Worm (Caenorhabditis elegans) whole organism, L4 larva: Measurements from ENCODE around the gene T10D4.11.
A peak's percentile ranks its signal among the peaks of the same experiment; 100 is the strongest.
"Not testable (repeated sequence)": the region's sequence is repeated elsewhere in the genome, so short reads cannot be mapped to it uniquely, and the experiment has no call there.

Experiments used
- D1046.2 ChIP-seq: fragments of 200-800 bp; sonication (Bioruptor generic); IDR thresholded peaks from 2 replicates; pipeline ENCODE4 v1.3.6; 2022; ENCODE audit warnings: missing genetic modification characterization, missing compliant biosample characterization
- F10B5.3 ChIP-seq: sonication (generic microtip); optimal IDR thresholded peaks from 2 replicates; lab custom pipeline; 2016; ENCODE audit warnings: mild to moderate bottlenecking, missing genetic modification characterization, missing compliant biosample characterization
- F26F4.8 ChIP-seq: fragments of 200-800 bp; sonication (Bioruptor generic); conservative IDR thresholded peaks from 2 replicates; pipeline ENCODE4 v1.3.6; 2022; ENCODE audit warnings: missing genetic modification characterization, missing compliant biosample characterization
- F37D6.2 ChIP-seq: sonication (generic microtip); optimal IDR thresholded peaks from 2 replicates; lab custom pipeline; 2016; ENCODE audit warnings: mild to moderate bottlenecking, missing genetic modification characterization, missing compliant biosample characterization
- Y105C5A.15 ChIP-seq: fragments of 200-800 bp; sonication (Bioruptor generic); IDR thresholded peaks from 2 replicates; pipeline ENCODE4 v1.3.6; 2022; ENCODE audit warnings: missing genetic modification characterization, missing compliant biosample characterization
- Y48G9A.11 ChIP-seq: fragments of 200-800 bp; sonication (Bioruptor generic); IDR thresholded peaks from 2 replicates; pipeline ENCODE4 v1.3.6; 2022; ENCODE audit warnings: missing genetic modification reagents, missing genetic modification characterization, missing compliant biosample characterization
- Y5F2A.4 ChIP-seq: fragments of 200-800 bp; sonication (Bioruptor generic); optimal IDR thresholded peaks from 2 replicates; lab custom pipeline; 2018; ENCODE audit warnings: mild to moderate bottlenecking, missing genetic modification characterization, missing compliant biosample characterization
- ZK337.2 ChIP-seq: fragments of 200-800 bp; sonication (Bioruptor generic); IDR thresholded peaks from 2 replicates; pipeline ENCODE4 v1.3.6; 2022; ENCODE audit warnings: missing genetic modification reagents, missing genetic modification characterization, missing compliant biosample characterization
- ZK546.5 ChIP-seq, 2 experiments: sonication (generic microtip); optimal IDR thresholded peaks; 2 replicates each; lab custom pipeline; 2017; ENCODE audit warnings: missing biosample characterization in 2 of 2, missing genetic modification characterization in 2 of 2
- ceh-28 ChIP-seq: fragments of 150-350 bp; optimal IDR thresholded peaks from 2 replicates; lab custom pipeline; 2014; ENCODE audit warnings: missing biosample characterization, missing genetic modification reagents, missing genetic modification characterization
- ceh-82 ChIP-seq: sonication (generic microtip); optimal IDR thresholded peaks from 2 replicates; lab custom pipeline; 2017; ENCODE audit warnings: missing biosample characterization, missing genetic modification characterization
- ctbp-1 ChIP-seq: fragments of 200-800 bp; sonication (Bioruptor generic); IDR thresholded peaks from 2 replicates; pipeline ENCODE4 v1.3.6; 2022; ENCODE audit warnings: missing genetic modification reagents, missing genetic modification characterization, missing compliant biosample characterization
- daf-12 ChIP-seq: fragments of 150-350 bp; optimal IDR thresholded peaks from 2 replicates; lab custom pipeline; 2014; ENCODE audit warnings: missing biosample characterization, missing genetic modification reagents, missing genetic modification characterization
- dmd-8 ChIP-seq: fragments of 200-800 bp; sonication (Bioruptor generic); IDR thresholded peaks from 2 replicates; pipeline ENCODE4 v1.3.6; 2022; ENCODE audit warnings: missing genetic modification characterization, missing compliant biosample characterization
- dpl-1 ChIP-seq: fragments of 150-350 bp; optimal IDR thresholded peaks from 2 replicates; lab custom pipeline; 2014; ENCODE audit warnings: missing biosample characterization, missing genetic modification reagents, missing genetic modification characterization
- egl-27 ChIP-seq: sonication (generic microtip); optimal IDR thresholded peaks from 3 replicates; lab custom pipeline; 2017; ENCODE audit warnings: missing biosample characterization, missing genetic modification reagents, missing genetic modification characterization
- fkh-10 ChIP-seq: fragments of 150-350 bp; optimal IDR thresholded peaks from 2 replicates; lab custom pipeline; 2014; ENCODE audit warnings: missing biosample characterization, missing genetic modification reagents, missing genetic modification characterization
- hlh-30 ChIP-seq: sonication (generic microtip); optimal IDR thresholded peaks from 2 replicates; lab custom pipeline; 2017; ENCODE audit warnings: antibody characterized with exemption, mild to moderate bottlenecking, missing genetic modification characterization, missing compliant biosample characterization; ENCODE audit not compliant: insufficient read depth
- hmg-1.1 ChIP-seq: fragments of 200-800 bp; sonication (Bioruptor generic); IDR thresholded peaks from 2 replicates; pipeline ENCODE4 v1.3.6; 2022; ENCODE audit warnings: missing genetic modification reagents, missing genetic modification characterization, missing compliant biosample characterization
- lim-7 ChIP-seq: fragments of 200-800 bp; sonication (Bioruptor generic); IDR thresholded peaks from 2 replicates; pipeline ENCODE4 v1.3.6; 2022; ENCODE audit warnings: missing genetic modification characterization, missing compliant biosample characterization
- lin-1 ChIP-seq: fragments of 200-800 bp; sonication (Bioruptor generic); IDR thresholded peaks from 2 replicates; pipeline ENCODE4 v1.3.6; 2022; ENCODE audit warnings: missing genetic modification reagents, missing genetic modification characterization, missing compliant biosample characterization
- lin-15B ChIP-seq: fragments of 150-350 bp; sonication (generic microtip); optimal IDR thresholded peaks from 3 replicates; lab custom pipeline; 2014; ENCODE audit warnings: missing biosample characterization, missing genetic modification characterization
- lin-38 ChIP-seq: fragments of 200-800 bp; sonication (Bioruptor generic); IDR thresholded peaks from 2 replicates; pipeline ENCODE4 v1.3.6; 2022; ENCODE audit warnings: missing genetic modification reagents, missing genetic modification characterization, missing compliant biosample characterization
- lir-3 ChIP-seq: sonication (generic microtip); optimal IDR thresholded peaks from 2 replicates; lab custom pipeline; 2016; ENCODE audit warnings: mild to moderate bottlenecking, missing genetic modification characterization, missing compliant biosample characterization
- mep-1 ChIP-seq: fragments of 150-350 bp; sonication (generic microtip); optimal IDR thresholded peaks from 3 replicates; lab custom pipeline; 2014; ENCODE audit warnings: missing biosample characterization, missing genetic modification characterization
- mes-2 ChIP-seq: sonication (generic microtip); optimal IDR thresholded peaks from 2 replicates; lab custom pipeline; 2016; ENCODE audit warnings: missing genotype, mild to moderate bottlenecking, missing genetic modification characterization, missing compliant biosample characterization; ENCODE audit not compliant: poor library complexity, severe bottlenecking
- nhr-10 ChIP-seq: fragments of 150-350 bp; optimal IDR thresholded peaks from 2 replicates; lab custom pipeline; 2014; ENCODE audit warnings: missing biosample characterization, missing genetic modification characterization
- nhr-25 ChIP-seq: sonication (generic microtip); optimal IDR thresholded peaks from 2 replicates; lab custom pipeline; 2017; ENCODE audit warnings: missing genetic modification characterization, mild to moderate bottlenecking, missing compliant biosample characterization, antibody characterized with exemption, moderate library complexity, borderline replicate concordance; ENCODE audit not compliant: insufficient read depth
- nhr-28 ChIP-seq: fragments of 150-350 bp; optimal IDR thresholded peaks from 2 replicates; lab custom pipeline; 2014; ENCODE audit warnings: missing biosample characterization, missing genetic modification characterization
- nhr-41 ChIP-seq: fragments of 200-800 bp; sonication (Bioruptor generic); IDR thresholded peaks from 2 replicates; pipeline ENCODE4 v1.3.6; 2022; ENCODE audit warnings: missing genetic modification reagents, missing genetic modification characterization, missing compliant biosample characterization
- nhr-42 ChIP-seq: fragments of 200-800 bp; sonication (Bioruptor generic); IDR thresholded peaks from 2 replicates; pipeline ENCODE4 v1.3.6; 2022; ENCODE audit warnings: missing genetic modification characterization, missing compliant biosample characterization
- nhr-48 ChIP-seq: sonication (generic microtip); optimal IDR thresholded peaks from 2 replicates; lab custom pipeline; 2016; ENCODE audit warnings: mild to moderate bottlenecking, missing genetic modification characterization, missing compliant biosample characterization
- nhr-6 ChIP-seq: fragments of 150-350 bp; optimal IDR thresholded peaks from 2 replicates; lab custom pipeline; 2014; ENCODE audit warnings: missing biosample characterization, missing genetic modification characterization
- pha-4 ChIP-seq, 2 experiments: fragments of 150-350 bp in 1 of 2; fragments of 200-800 bp in 1 of 2; sonication (Bioruptor generic) in 1 of 2; IDR thresholded peaks in 1 of 2; optimal IDR thresholded peaks in 1 of 2; 2 replicates each; pipeline versions ENCODE4 v1.3.6 to Lab custom; 2014 to 2022; ENCODE audit warnings: missing genetic modification characterization in 2 of 2, missing genetic modification reagents in 2 of 2, missing biosample characterization in 1 of 2, missing compliant biosample characterization in 1 of 2
- pqm-1 ChIP-seq: sonication (generic microtip); optimal IDR thresholded peaks from 2 replicates; lab custom pipeline; 2017; ENCODE audit warnings: missing biosample characterization, missing genetic modification characterization
- rbr-2 ChIP-seq: sonication (generic microtip); optimal IDR thresholded peaks from 2 replicates; lab custom pipeline; 2016; ENCODE audit warnings: missing genotype, missing genetic modification characterization, missing compliant biosample characterization
- set-16 ChIP-seq: fragments of 200-800 bp; sonication (Bioruptor generic); IDR thresholded peaks from 2 replicates; pipeline ENCODE4 v1.3.6; 2022; ENCODE audit warnings: missing genetic modification reagents, missing genetic modification characterization, missing compliant biosample characterization
- skn-1 ChIP-seq: fragments of 150-350 bp; optimal IDR thresholded peaks from 2 replicates; lab custom pipeline; 2014; ENCODE audit warnings: missing biosample characterization, missing genetic modification characterization
- spr-1 ChIP-seq: sonication (generic microtip); optimal IDR thresholded peaks from 2 replicates; lab custom pipeline; 2016; ENCODE audit warnings: mild to moderate bottlenecking, missing genetic modification characterization, missing compliant biosample characterization
- spr-3 ChIP-seq: fragments of 200-800 bp; sonication (Bioruptor generic); optimal IDR thresholded peaks from 2 replicates; lab custom pipeline; 2018; ENCODE audit warnings: mild to moderate bottlenecking, missing genetic modification characterization, missing compliant biosample characterization
- unc-62 ChIP-seq, 3 experiments: fragments of 150-350 bp in 1 of 3; sonication (generic microtip); optimal IDR thresholded peaks in 2 of 3; peaks in 1 of 3; 1 replicate in 1 of 3; 2 replicates in 2 of 3; lab custom pipeline; 2014 to 2017; ENCODE audit warnings: missing biosample characterization in 3 of 3, missing genetic modification characterization in 3 of 3, missing genetic modification reagents in 3 of 3, missing genotype in 1 of 3
- vab-7 ChIP-seq: fragments of 200-800 bp; sonication (Bioruptor generic); IDR thresholded peaks from 2 replicates; pipeline ENCODE4 v1.3.6; 2022; ENCODE audit warnings: missing genetic modification reagents, missing genetic modification characterization, missing compliant biosample characterization
- zfp-3 ChIP-seq: fragments of 200-800 bp; sonication (Bioruptor generic); conservative IDR thresholded peaks from 2 replicates; pipeline ENCODE4 v1.3.6; 2022; ENCODE audit warnings: missing genetic modification reagents, missing genetic modification characterization, missing compliant biosample characterization
- zip-11 ChIP-seq: fragments of 200-800 bp; sonication (Bioruptor generic); IDR thresholded peaks from 2 replicates; pipeline ENCODE4 v1.3.6; 2022; ENCODE audit warnings: missing genetic modification characterization, missing compliant biosample characterization

Gene T10D4.11

DNA sequence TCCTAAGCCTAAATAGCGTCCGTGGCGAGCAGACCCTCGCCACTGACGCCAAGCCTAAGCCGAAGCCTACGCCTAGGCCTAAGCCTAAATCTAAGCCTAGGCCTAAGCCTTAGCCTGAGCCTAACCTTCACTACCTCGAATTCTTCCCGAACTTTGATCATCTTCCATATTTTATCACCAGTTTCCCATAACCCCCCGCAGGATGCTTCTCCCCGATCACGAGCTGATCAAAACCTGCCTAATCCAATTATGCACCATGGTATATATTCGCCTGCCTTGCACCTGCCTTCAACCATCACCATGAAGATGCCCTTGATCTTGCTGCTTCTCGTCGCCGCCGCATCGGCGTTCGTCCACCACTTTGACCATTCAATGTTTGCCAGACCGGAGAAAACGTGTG is 22.7 kb downstream of the T10D4.11 start, which contains the start of gene ins-31:
Gene ins-31, plus strand, starts transcription at position 301 of the 400 bp plus-strand sequence.
- not testable (repeated sequence) for TF ChIP-seq lin-1; lim-7 (GFP tag; lab: Robert Waterston, UW); spr-1 (tag; lab: Kevin White, UChicago)

DNA sequence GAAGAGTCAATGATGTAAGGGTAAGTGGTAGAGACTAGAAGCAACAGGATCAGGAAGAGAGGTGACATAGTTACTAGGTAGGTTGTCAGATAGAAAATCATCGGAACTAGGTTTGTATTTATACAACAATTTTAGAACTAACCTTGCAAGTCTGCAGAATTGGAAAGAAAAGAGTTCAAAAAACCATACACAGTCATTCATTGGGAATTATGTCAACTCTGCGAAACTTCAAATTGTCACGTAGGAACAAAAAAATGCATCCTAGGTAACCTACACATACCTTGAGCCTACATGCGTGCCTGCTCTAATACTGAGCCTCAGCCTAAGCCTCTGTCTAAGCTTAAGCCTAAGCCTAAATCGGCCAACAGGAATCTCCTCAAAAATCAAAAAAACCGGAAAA is 23.1 kb downstream of the T10D4.11 start, which contains the start of gene ins-19:
Gene ins-19, minus strand, starts transcription at position 101 of the 400 bp plus-strand sequence.
- TF ChIP-seq nhr-48 (tag; lab: Kevin White, UChicago) (no peak), lir-3 (tag; lab: Kevin White, UChicago) (no peak), nhr-28 (tag; lab: Kevin White, UChicago) (no peak)

DNA sequence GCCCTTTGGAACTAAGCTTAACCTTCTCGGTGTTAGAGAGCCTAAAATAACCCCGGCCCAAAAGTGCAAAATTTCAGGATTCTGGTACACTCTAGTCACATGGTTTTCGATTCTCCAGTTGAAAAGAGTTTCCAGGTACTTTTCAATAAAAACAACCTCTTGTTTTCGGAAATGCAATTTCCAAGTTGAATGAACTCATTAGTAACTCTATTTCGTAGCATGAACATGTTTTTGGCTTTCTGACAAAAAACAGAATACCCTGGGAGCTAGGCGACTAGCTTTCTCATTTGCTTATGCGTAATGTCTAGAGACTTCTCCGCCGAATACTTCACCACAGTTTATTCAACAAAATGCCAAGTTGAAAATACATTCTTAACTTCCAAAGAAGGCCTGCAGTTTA is 26.2 kb downstream of the T10D4.11 start, which contains the start of gene srh-71:
Gene srh-71, plus strand, starts transcription at position 301 of the 400 bp plus-strand sequence.
- TF ChIP-seq ceh-28 = no peak
- no peak for TF ChIP-seq ZK546.5 (tag; optimal IDR thresholded peaks at IDR 0.05; lab: Kevin White, UChicago)
- TF ChIP-seq egl-27 (tag; lab: Kevin White, UChicago) = no peak
- TF ChIP-seq skn-1 (tag; lab: Kevin White, UChicago) = no peak
- no peak for TF ChIP-seq F37D6.2 (tag; lab: Kevin White, UChicago)
- no peak for TF ChIP-seq lin-15B (tag; lab: Kevin White, UChicago)
- no peak for TF ChIP-seq nhr-6 (tag; lab: Kevin White, UChicago)
- TF ChIP-seq Y5F2A.4 (GFP tag; lab: Kevin White, UChicago) = no peak
- no peak for TF ChIP-seq nhr-10 (tag; lab: Kevin White, UChicago)
- TF ChIP-seq ZK337.2 (GFP tag; lab: Robert Waterston, UW) = no peak
- no peak for TF ChIP-seq nhr-25
- TF ChIP-seq dmd-8 (GFP tag; lab: Robert Waterston, UW) = no peak

DNA sequence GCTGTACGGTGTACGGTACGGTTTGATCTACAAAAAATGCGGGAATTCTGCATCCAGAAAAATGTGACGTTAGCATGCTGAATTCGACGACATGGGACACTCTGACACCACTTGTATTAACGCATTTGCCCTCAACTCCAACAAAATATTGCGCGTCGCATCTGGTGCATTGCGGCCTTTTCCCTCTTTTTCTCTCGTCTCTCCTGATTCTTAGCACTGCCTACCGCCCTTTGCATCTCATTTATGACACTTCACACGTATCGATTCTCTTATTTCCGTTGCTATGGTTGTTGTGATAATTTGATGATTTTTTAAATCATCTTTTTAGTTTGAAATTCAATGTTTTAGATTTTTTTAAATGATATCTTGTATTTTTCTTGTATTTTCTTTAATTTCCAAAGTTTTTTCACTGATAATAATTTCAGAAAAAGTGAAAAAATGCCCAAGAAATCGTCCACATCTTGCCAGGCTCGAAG is 30.5 kb downstream of the T10D4.11 start, which contains the start of gene T10D4.6:
Gene T10D4.6, plus strand, starts transcription at position 426 of the 476 bp plus-strand sequence.
- no peak for TF ChIP-seq ceh-82
- peak; percentile 47 for TF ChIP-seq mes-2
- no peak for TF ChIP-seq lin-15B (tag; lab: Kevin White, UChicago)
- TF ChIP-seq lin-38 (GFP tag; lab: Robert Waterston, UW) = no peak
- TF ChIP-seq hlh-30 (tag; lab: Kevin White, UChicago) = no peak
- TF ChIP-seq Y105C5A.15 (GFP tag; lab: Robert Waterston, UW) = no peak
- TF ChIP-seq F10B5.3 (tag; lab: Kevin White, UChicago) = no peak
- no peak for TF ChIP-seq D1046.2 (GFP tag; lab: Robert Waterston, UW)
- TF ChIP-seq vab-7 (GFP tag; lab: Robert Waterston, UW) = no peak
- no peak for TF ChIP-seq Y48G9A.11 (GFP tag; lab: Robert Waterston, UW)
- TF ChIP-seq pha-4 (GFP tag; IDR thresholded peaks at IDR 0.05; lab: Robert Waterston, UW) = no peak
- TF ChIP-seq pha-4 (tag; optimal IDR thresholded peaks at IDR 0.05; lab: Kevin White, UChicago) = no peak
- TF ChIP-seq unc-62 (GFP tag; optimal IDR thresholded peaks at IDR 0.05 in 1 of 2; lab: Kevin White, UChicago) = no peak
- TF ChIP-seq unc-62 (tag; optimal IDR thresholded peaks at IDR 0.05; lab: Kevin White, UChicago) = no peak
- peak; percentile 0 for TF ChIP-seq nhr-6 (tag; lab: Kevin White, UChicago)
- peak; percentile 44; the same call in 1 of the 2 replicates for TF ChIP-seq hmg-1.1 (GFP tag; lab: Robert Waterston, UW)
- no peak for TF ChIP-seq nhr-42 (GFP tag; lab: Robert Waterston, UW)
- no peak for TF ChIP-seq mep-1 (tag; lab: Kevin White, UChicago)
- no peak for TF ChIP-seq zfp-3
- no peak for TF ChIP-seq daf-12 (tag; lab: Kevin White, UChicago)
- TF ChIP-seq zip-11 = no peak
- no peak for TF ChIP-seq F26F4.8 (GFP tag; lab: Robert Waterston, UW)
- no peak for TF ChIP-seq fkh-10
- no peak for TF ChIP-seq nhr-41 (GFP tag; lab: Robert Waterston, UW)
- no peak for TF ChIP-seq spr-3 (GFP tag; lab: Kevin White, UChicago)
- TF ChIP-seq dpl-1 (GFP tag; lab: Kevin White, UChicago) = peak; percentile 24
- no peak for TF ChIP-seq dmd-8 (GFP tag; lab: Robert Waterston, UW)
- no peak for TF ChIP-seq rbr-2 (tag; lab: Kevin White, UChicago)
- TF ChIP-seq pqm-1 (tag; lab: Kevin White, UChicago) = no peak
- no peak for TF ChIP-seq ctbp-1 (GFP tag; lab: Robert Waterston, UW)
- TF ChIP-seq Y5F2A.4 (GFP tag; lab: Kevin White, UChicago) = no peak
- no peak for TF ChIP-seq set-16
